Worm (Caenorhabditis elegans) whole organism, L3 larva: Measurements from ENCODE around the gene sax-2.

Source experiments
- lin-39 ChIP-seq: fragments of 150-350 bp; optimal IDR thresholded peaks from 2 replicates; lab custom pipeline; 2018; ENCODE audit warnings: missing biosample characterization, missing genetic modification reagents, missing genetic modification characterization
- mdl-1 ChIP-seq: fragments of 150-350 bp; optimal IDR thresholded peaks from 2 replicates; lab custom pipeline; 2014; ENCODE audit warnings: missing biosample characterization, missing genetic modification characterization
- mml-1 ChIP-seq: fragments of 150-350 bp; sonication (generic microtip); optimal IDR thresholded peaks from 3 replicates; lab custom pipeline; 2014; ENCODE audit warnings: missing biosample characterization, missing genetic modification characterization
- nhr-11 ChIP-seq: fragments of 150-350 bp; optimal IDR thresholded peaks from 2 replicates; lab custom pipeline; 2014; ENCODE audit warnings: missing biosample characterization, missing genetic modification characterization
- nhr-12 ChIP-seq: fragments of 150-350 bp; optimal IDR thresholded peaks from 2 replicates; lab custom pipeline; 2014; ENCODE audit warnings: missing biosample characterization, missing genetic modification characterization
- nhr-28 ChIP-seq: fragments of 150-350 bp; optimal IDR thresholded peaks from 2 replicates; lab custom pipeline; 2014; ENCODE audit warnings: missing biosample characterization, missing genetic modification characterization
- skn-1 ChIP-seq: fragments of 150-350 bp; optimal IDR thresholded peaks from 2 replicates; lab custom pipeline; 2014; ENCODE audit warnings: missing biosample characterization, missing genetic modification characterization
- snpc-4 ChIP-seq: fragments of 150-350 bp; optimal IDR thresholded peaks from 2 replicates; lab custom pipeline; 2014; ENCODE audit warnings: missing biosample characterization, missing genetic modification characterization
- unc-62 ChIP-seq: fragments of 150-350 bp; sonication (generic microtip); optimal IDR thresholded peaks from 4 replicates; lab custom pipeline; 2014; ENCODE audit warnings: missing biosample characterization, missing genetic modification reagents, missing genetic modification characterization
- zag-1 ChIP-seq: fragments of 150-350 bp; optimal IDR thresholded peaks from 2 replicates; lab custom pipeline; 2014; ENCODE audit warnings: missing biosample characterization, missing genetic modification characterization

DNA sequence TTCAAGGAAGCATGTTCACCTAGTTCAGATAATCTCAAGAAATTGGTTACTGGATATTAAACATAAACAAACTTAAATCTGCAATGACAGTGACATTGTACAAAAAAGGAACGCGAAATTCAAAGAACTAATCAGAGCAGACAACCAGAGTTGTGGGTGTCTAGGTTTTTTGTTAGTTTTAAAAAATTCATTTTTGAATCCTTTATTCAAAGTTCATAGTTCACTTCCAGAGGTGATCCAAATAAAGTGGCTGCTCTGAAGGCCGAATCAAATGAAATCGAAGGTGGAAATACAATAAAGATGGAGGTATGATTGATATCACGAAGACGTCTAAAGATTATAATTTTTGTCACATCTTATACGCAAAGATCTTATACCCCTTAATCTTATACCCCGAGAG is 35.1 kb upstream of the sax-2 start, which contains the start of gene ttbk-6:
- no peak for TF ChIP-seq unc-62
- TF ChIP-seq mdl-1 (tag; lab: Kevin White, UChicago) = no peak
- TF ChIP-seq nhr-12 (tag; lab: Kevin White, UChicago) = no peak
- TF ChIP-seq nhr-11 (tag; lab: Kevin White, UChicago) = no peak
- TF ChIP-seq skn-1 (tag; lab: Kevin White, UChicago) = no peak
- no peak for TF ChIP-seq nhr-28 (tag; lab: Kevin White, UChicago)
- TF ChIP-seq zag-1 = no peak
- no peak for TF ChIP-seq mml-1 (tag; lab: Kevin White, UChicago)
- TF ChIP-seq snpc-4 = no peak
- TF ChIP-seq lin-39 (tag; lab: Kevin White, UChicago) = no peak
